Fruit fly (Drosophila melanogaster) whole organism, embryonic: ENCODE measurements around the gene CG31365.

Source experiments
- Abd-B ChIP-seq: fragments of 200-800 bp; sonication (Bioruptor generic); optimal IDR thresholded peaks from 2 replicates; lab custom pipeline; 2018; ENCODE audit warnings: missing biosample characterization, mild to moderate bottlenecking, missing genetic modification characterization, moderate library complexity
- Asciz ChIP-seq: fragments of 200-800 bp; sonication (Bioruptor generic); optimal IDR thresholded peaks from 2 replicates; lab custom pipeline; 2017; ENCODE audit warnings: missing biosample characterization, mild to moderate bottlenecking, missing genetic modification characterization, missing genetic modification reagents
- CG1024 ChIP-seq: fragments of 200-800 bp; sonication (Bioruptor generic); IDR thresholded peaks from 2 replicates; pipeline ENCODE4 v1.3.6; 2022; ENCODE audit warnings: missing biosample characterization, missing genetic modification characterization
- CG10959 ChIP-seq: fragments of 200-800 bp; sonication (Bioruptor generic); IDR thresholded peaks from 2 replicates; pipeline ENCODE4 v1.3.6; 2022; ENCODE audit warnings: missing biosample characterization, missing genetic modification characterization
- CG13296 ChIP-seq: fragments of 200-800 bp; sonication (Bioruptor generic); optimal IDR thresholded peaks from 3 replicates; lab custom pipeline; 2018; ENCODE audit warnings: missing biosample characterization, mild to moderate bottlenecking, missing genetic modification characterization
- CG13775 ChIP-seq: fragments of 200-800 bp; sonication (Bioruptor generic); optimal IDR thresholded peaks from 3 replicates; lab custom pipeline; 2017; ENCODE audit warnings: missing biosample characterization, mild to moderate bottlenecking, missing genetic modification characterization
- CG17328 ChIP-seq: fragments of 200-800 bp; sonication (Bioruptor generic); IDR thresholded peaks from 2 replicates; pipeline ENCODE4 v1.3.6; 2022; ENCODE audit warnings: missing biosample characterization, missing genetic modification characterization
- CG17385 ChIP-seq: fragments of 200-800 bp; sonication (Bioruptor generic); optimal IDR thresholded peaks from 3 replicates; lab custom pipeline; 2018; ENCODE audit warnings: missing biosample characterization, mild to moderate bottlenecking, missing genetic modification characterization
- CG17568 ChIP-seq: fragments of 200-800 bp; sonication (Bioruptor generic); optimal IDR thresholded peaks from 2 replicates; lab custom pipeline; 2018; ENCODE audit warnings: missing biosample characterization, mild to moderate bottlenecking, missing genetic modification characterization, moderate library complexity
- CG17802 ChIP-seq: fragments of 200-800 bp; sonication (Bioruptor generic); optimal IDR thresholded peaks from 2 replicates; lab custom pipeline; 2018; ENCODE audit warnings: missing biosample characterization, mild to moderate bottlenecking, missing genetic modification characterization, moderate library complexity
- CG2120 ChIP-seq: fragments of 200-800 bp; sonication (Bioruptor generic); optimal IDR thresholded peaks from 3 replicates; lab custom pipeline; 2016; ENCODE audit warnings: missing biosample characterization, missing genetic modification characterization
- CG2202 ChIP-seq: fragments of 200-800 bp; sonication (Bioruptor generic); optimal IDR thresholded peaks from 2 replicates; lab custom pipeline; 2018; ENCODE audit warnings: missing biosample characterization, mild to moderate bottlenecking, missing genetic modification characterization
- CG30403 ChIP-seq: fragments of 200-800 bp; sonication (Bioruptor generic); optimal IDR thresholded peaks from 3 replicates; lab custom pipeline; 2016; ENCODE audit warnings: missing biosample characterization, missing genetic modification characterization
- CG3407 ChIP-seq: fragments of 200-800 bp; sonication (Bioruptor generic); optimal IDR thresholded peaks from 2 replicates; lab custom pipeline; 2018; ENCODE audit warnings: missing biosample characterization, mild to moderate bottlenecking, missing genetic modification characterization
- CG6254 ChIP-seq: fragments of 200-800 bp; sonication (Bioruptor generic); optimal IDR thresholded peaks from 3 replicates; lab custom pipeline; 2017; ENCODE audit warnings: mild to moderate bottlenecking, missing biosample characterization, missing genetic modification reagents, missing genetic modification characterization
- D19A ChIP-seq: fragments of 200-800 bp; optimal IDR thresholded peaks from 3 replicates; lab custom pipeline; 2019; ENCODE audit warnings: missing biosample characterization, mild to moderate bottlenecking, missing genetic modification characterization, moderate library complexity
- Hey ChIP-seq: fragments of 200-800 bp; sonication (Bioruptor generic); optimal IDR thresholded peaks from 3 replicates; lab custom pipeline; 2018; ENCODE audit warnings: missing biosample characterization, mild to moderate bottlenecking, missing genetic modification characterization
- Hmr ChIP-seq: fragments of 200-800 bp; sonication (Bioruptor generic); optimal IDR thresholded peaks from 3 replicates; lab custom pipeline; 2017; ENCODE audit warnings: mild to moderate bottlenecking, missing biosample characterization, missing genetic modification reagents, missing genetic modification characterization
- Meics ChIP-seq: fragments of 200-800 bp; sonication (Bioruptor generic); optimal IDR thresholded peaks from 2 replicates; lab custom pipeline; 2017; ENCODE audit warnings: missing biosample characterization, mild to moderate bottlenecking, missing genetic modification characterization
- NFAT ChIP-seq: fragments of 200-800 bp; sonication (Bioruptor generic); IDR thresholded peaks from 2 replicates; pipeline ENCODE4 v1.3.6; 2022; ENCODE audit warnings: missing biosample characterization, missing genetic modification characterization
- Nf-YC ChIP-seq: fragments of 200-800 bp; optimal IDR thresholded peaks from 3 replicates; lab custom pipeline; 2019; ENCODE audit warnings: missing biosample characterization, mild to moderate bottlenecking, missing genetic modification characterization, moderate library complexity
- Opbp ChIP-seq: fragments of 200-800 bp; sonication (Bioruptor generic); IDR thresholded peaks from 3 replicates; pipeline ENCODE4 v1.3.6; 2022; ENCODE audit warnings: missing biosample characterization, missing genetic modification characterization; ENCODE audit not compliant: partially characterized antibody
- bcd ChIP-seq: fragments of 200-800 bp; sonication (Bioruptor generic); optimal IDR thresholded peaks from 2 replicates; lab custom pipeline; 2017; ENCODE audit warnings: missing biosample characterization, mild to moderate bottlenecking, missing genetic modification characterization
- croc ChIP-seq: fragments of 200-800 bp; sonication (Bioruptor generic); conservative IDR thresholded peaks from 3 replicates; pipeline ENCODE4 v1.3.6; 2022; ENCODE audit warnings: missing biosample characterization, missing genetic modification characterization
- crp ChIP-seq, 2 experiments: fragments of 200-800 bp; sonication (Bioruptor generic); optimal IDR thresholded peaks; 2 replicates in 1 of 2; 3 replicates in 1 of 2; lab custom pipeline; 2017; ENCODE audit warnings: missing biosample characterization in 2 of 2, missing genetic modification characterization in 2 of 2, mild to moderate bottlenecking in 1 of 2, moderate library complexity in 1 of 2
- da ChIP-seq: fragments of 200-800 bp; sonication (Bioruptor generic); optimal IDR thresholded peaks from 2 replicates; lab custom pipeline; 2016; ENCODE audit warnings: missing biosample characterization, missing genetic modification characterization
- dysf ChIP-seq: fragments of 200-800 bp; sonication (Bioruptor generic); IDR thresholded peaks from 3 replicates; pipeline ENCODE4 v1.3.6; 2022; ENCODE audit warnings: missing biosample characterization, missing genetic modification characterization
- ewg ChIP-seq: fragments of 200-800 bp; sonication (Bioruptor generic); optimal IDR thresholded peaks from 3 replicates; lab custom pipeline; 2017; ENCODE audit warnings: mild to moderate bottlenecking, missing biosample characterization, missing genetic modification reagents, missing genetic modification characterization
- ftz-f1 ChIP-seq: fragments of 200-800 bp; sonication (Bioruptor generic); optimal IDR thresholded peaks from 2 replicates; lab custom pipeline; 2016; ENCODE audit warnings: missing biosample characterization, missing genetic modification characterization
- gcm ChIP-seq: fragments of 200-800 bp; sonication (Bioruptor generic); optimal IDR thresholded peaks from 2 replicates; lab custom pipeline; 2019; ENCODE audit warnings: missing biosample characterization, mild to moderate bottlenecking, missing genetic modification characterization, moderate library complexity
- grau ChIP-seq: fragments of 200-800 bp; optimal IDR thresholded peaks from 3 replicates; lab custom pipeline; 2019; ENCODE audit warnings: missing biosample characterization, mild to moderate bottlenecking, missing genetic modification characterization, moderate library complexity
- gsb-n ChIP-seq: fragments of 200-800 bp; sonication (Bioruptor generic); optimal IDR thresholded peaks from 3 replicates; lab custom pipeline; 2018; ENCODE audit warnings: missing biosample characterization, mild to moderate bottlenecking, missing genetic modification characterization
- hbn ChIP-seq: fragments of 200-800 bp; sonication (Bioruptor generic); IDR thresholded peaks from 2 replicates; pipeline ENCODE4 v1.3.6; 2022; ENCODE audit warnings: missing biosample characterization, missing genetic modification characterization; ENCODE audit not compliant: partially characterized antibody
- her ChIP-seq: fragments of 200-800 bp; sonication (Bioruptor generic); optimal IDR thresholded peaks from 2 replicates; lab custom pipeline; 2016; ENCODE audit warnings: missing biosample characterization, missing genetic modification characterization
- lab ChIP-seq: fragments of 200-800 bp; sonication (Bioruptor generic); optimal IDR thresholded peaks from 3 replicates; lab custom pipeline; 2017; ENCODE audit warnings: missing biosample characterization, missing genetic modification characterization, mild to moderate bottlenecking, moderate library complexity, missing genetic modification reagents
- pita ChIP-seq: fragments of 200-800 bp; sonication (Bioruptor generic); optimal IDR thresholded peaks from 2 replicates; lab custom pipeline; 2017; ENCODE audit warnings: missing biosample characterization, mild to moderate bottlenecking, missing genetic modification characterization
- prd ChIP-seq, 3 experiments: fragments of >200 bp in 2 of 3; fragments of 200-800 bp in 1 of 3; sonication (Bioruptor generic) in 1 of 3; optimal IDR thresholded peaks in 2 of 3; IDR thresholded peaks in 1 of 3; 2 replicates in 2 of 3; 3 replicates in 1 of 3; pipeline versions ENCODE4 v1.3.6 to Lab custom; 2017 to 2022; ENCODE audit warnings: missing biosample characterization in 1 of 3, missing genetic modification characterization in 1 of 3
- scrt ChIP-seq: fragments of 200-800 bp; sonication (Bioruptor generic); optimal IDR thresholded peaks from 2 replicates; lab custom pipeline; 2018; ENCODE audit warnings: missing biosample characterization, mild to moderate bottlenecking, missing genetic modification characterization, moderate library complexity
- slp2 ChIP-seq: fragments of 200-800 bp; sonication (Bioruptor generic); optimal IDR thresholded peaks from 2 replicates; lab custom pipeline; 2016; ENCODE audit warnings: missing biosample characterization, missing genetic modification characterization
- sna ChIP-seq: fragments of 200-800 bp; sonication (Bioruptor generic); IDR thresholded peaks from 2 replicates; pipeline ENCODE4 v1.3.6; 2022; ENCODE audit warnings: missing biosample characterization, missing genetic modification characterization; ENCODE audit not compliant: partially characterized antibody
- usp ChIP-seq: fragments of >200 bp; optimal IDR thresholded peaks from 2 replicates; lab custom pipeline; 2017; ENCODE audit warnings: missing biosample characterization, missing genetic modification characterization

Gene CG31365

DNA sequence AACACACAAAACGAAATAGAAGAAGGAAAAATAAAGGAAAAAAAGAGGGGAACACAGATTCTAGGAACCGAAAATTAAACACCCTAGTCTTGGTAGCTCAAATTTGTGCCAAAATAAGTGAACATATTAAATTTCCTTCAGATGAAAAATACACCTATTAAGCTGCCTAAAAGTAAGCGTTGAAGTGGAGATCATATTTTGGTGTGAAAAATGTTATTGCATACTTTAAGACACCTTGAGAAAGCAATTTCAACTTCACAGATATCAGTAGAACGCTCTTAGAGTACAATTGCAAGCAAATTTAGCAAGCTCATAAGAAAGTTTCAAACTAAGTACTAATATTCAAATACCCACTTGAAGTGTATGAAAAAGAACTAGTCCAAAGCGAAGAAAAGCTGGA is 15.5 kb downstream of the CG31365 start (continued):
- TF ChIP-seq CG2202 = no peak
- no peak for TF ChIP-seq NFAT (GFP tag; lab: Robert Waterston, UW)
- no peak for TF ChIP-seq pita
- no peak for TF ChIP-seq prd (optimal IDR thresholded peaks at IDR 0.05; lab: Kevin White, UChicago)
- TF ChIP-seq prd (GFP tag; IDR thresholded peaks at IDR 0.05; lab: Robert Waterston, UW) = no peak
- TF ChIP-seq CG1024 (GFP tag; lab: Robert Waterston, UW) = no peak
- no peak for TF ChIP-seq ewg (GFP tag; lab: Kevin White, UChicago)
- TF ChIP-seq gcm (GFP tag; lab: Kevin White, UChicago) = no peak
- TF ChIP-seq CG17385 = no peak
- no peak for TF ChIP-seq crp (GFP tag; optimal IDR thresholded peaks at IDR 0.05; lab: Kevin White, UChicago)
- TF ChIP-seq lab = peak; percentile 36
- TF ChIP-seq CG17802 (tag; lab: Kevin White, UChicago) = no peak
- peak; percentile 8 for TF ChIP-seq CG30403 (GFP tag; lab: Kevin White, UChicago)
- TF ChIP-seq slp2 (GFP tag; lab: Kevin White, UChicago) = no peak
- peak; percentile 27 for TF ChIP-seq Hmr
- TF ChIP-seq usp (GFP tag; lab: Kevin White, UChicago) = no peak
- TF ChIP-seq Hey = no peak
- TF ChIP-seq Meics (GFP tag; lab: Kevin White, UChicago) = peak; percentile 31
- TF ChIP-seq CG10959 (GFP tag; lab: Robert Waterston, UW) = no peak
- no peak for TF ChIP-seq da (GFP tag; lab: Kevin White, UChicago)
- TF ChIP-seq CG2120 (GFP tag; lab: Kevin White, UChicago) = peak; percentile 48
- no peak for TF ChIP-seq CG3407 (GFP tag; lab: Kevin White, UChicago)
- TF ChIP-seq scrt (GFP tag; lab: Kevin White, UChicago) = peak; percentile 6
- TF ChIP-seq Asciz = no peak
- TF ChIP-seq sna (GFP tag; lab: Robert Waterston, UW) = no peak
- no peak for TF ChIP-seq CG17328
- TF ChIP-seq Nf-YC (tag; lab: Kevin White, UChicago) = peak; percentile 12
- peak; percentile 19 for TF ChIP-seq grau (tag; lab: Kevin White, UChicago)
- TF ChIP-seq CG6254 (GFP tag; lab: Kevin White, UChicago) = no peak
- TF ChIP-seq dysf (GFP tag; lab: Robert Waterston, UW) = peak; percentile 24; the same call in 1 of the 3 replicates
- TF ChIP-seq her = no peak
- no peak for TF ChIP-seq CG17568 (GFP tag; lab: Kevin White, UChicago)
- no peak for TF ChIP-seq CG13775
- peak; percentile 30 for TF ChIP-seq bcd (GFP tag; lab: Kevin White, UChicago)
- TF ChIP-seq gsb-n (tag; lab: Kevin White, UChicago) = no peak
- TF ChIP-seq D19A (tag; lab: Kevin White, UChicago) = peak; percentile 60
- no peak for TF ChIP-seq hbn (GFP tag; lab: Robert Waterston, UW)
- peak; percentile 1 for TF ChIP-seq CG13296 (GFP tag; lab: Kevin White, UChicago)
- TF ChIP-seq Abd-B (GFP tag; lab: Kevin White, UChicago) = peak; percentile 10
- no peak for TF ChIP-seq ftz-f1 (GFP tag; lab: Kevin White, UChicago)
- no peak for TF ChIP-seq croc (GFP tag; lab: Robert Waterston, UW)
- no peak for TF ChIP-seq Opbp (GFP tag; lab: Robert Waterston, UW)
- TF ChIP-seq, all 482 proteins: peak for 44
